Fruit fly (Drosophila melanogaster): ENCODE measurements around the gene Aos1.

The Aos1 gene

dm6 chr3R:12431030-12431489, 2.6 kb downstream of the Aos1 start, which contains the start of gene Prosalpha2 (continued):
- TF ChIP-seq zfh1 (GFP tag; IDR thresholded peaks at IDR 0.05) (no peak), stwl (tag; optimal IDR thresholded peaks at IDR 0.05) (peak; percentile 41), bcd (GFP tag; optimal IDR thresholded peaks at IDR 0.05) (no peak), Sry-β (GFP tag; optimal IDR thresholded peaks at IDR 0.05) (peak; percentile 19), CG2120 (GFP tag; optimal IDR thresholded peaks at IDR 0.05) (peak; percentile 52), CG10147 (GFP tag; optimal IDR thresholded peaks at IDR 0.05) (peak; percentile 11), Dll (GFP tag; IDR thresholded peaks at IDR 0.05; ENCODE audit: partially characterized antibody) (0 out of 4 replicates have a peak, but pooled peaks have one; percentile 29), lab (GFP tag; optimal IDR thresholded peaks at IDR 0.05) (no peak), CG7372 (GFP tag; IDR thresholded peaks at IDR 0.05) (no peak), CG9215 (GFP tag; IDR thresholded peaks at IDR 0.05) (no peak), CG7928 (GFP tag; optimal IDR thresholded peaks at IDR 0.05) (no peak), NfI (GFP tag; optimal IDR thresholded peaks at IDR 0.05) (peak; percentile 43), pzg (GFP tag; optimal IDR thresholded peaks at IDR 0.05) (peak; percentile 61), CG10431 (GFP tag; optimal IDR thresholded peaks at IDR 0.05) (no peak), eyg (GFP tag; optimal IDR thresholded peaks at IDR 0.05) (no peak), CG17802 (tag; optimal IDR thresholded peaks at IDR 0.05) (peak; percentile 64), crp (GFP tag; optimal IDR thresholded peaks at IDR 0.05) (no peak), CG6813 (GFP tag; optimal IDR thresholded peaks at IDR 0.05) (no peak), CTCF (GFP tag; optimal IDR thresholded peaks at IDR 0.05) (peak; percentile 9), Ets97D (GFP tag; optimal IDR thresholded peaks at IDR 0.05) (peak; percentile 2), Fer3 (tag; optimal IDR thresholded peaks at IDR 0.05) (peak; percentile 1), Hsf (GFP tag; optimal IDR thresholded peaks at IDR 0.05) (peak; percentile 12), kni (GFP tag; optimal IDR thresholded peaks at IDR 0.05) (no peak), CG12104 (GFP tag; optimal IDR thresholded peaks at IDR 0.05) (no peak), CG13424 (tag; optimal IDR thresholded peaks at IDR 0.05) (peak; percentile 20), Hey (tag; optimal IDR thresholded peaks at IDR 0.05) (no peak), CG34376 (GFP tag; optimal IDR thresholded peaks at IDR 0.05) (no peak), gce (GFP tag; IDR thresholded peaks at IDR 0.05) (no peak), CG7786 (GFP tag; optimal IDR thresholded peaks at IDR 0.05) (no peak), CG10543 (GFP tag; optimal IDR thresholded peaks at IDR 0.05) (no peak), CG34224 (GFP tag; IDR thresholded peaks at IDR 0.05; ENCODE audit: partially characterized antibody) (no peak), Awh (GFP tag; IDR thresholded peaks at IDR 0.05) (no peak), CG7357 (GFP tag; IDR thresholded peaks at IDR 0.05) (peak; percentile 93), lmd (GFP tag; IDR thresholded peaks at IDR 0.05) (peak; percentile 15; the same call in 1 of the 2 replicates), CG17829 (tag; optimal IDR thresholded peaks at IDR 0.05) (peak; percentile 33), CG31224 (GFP tag; IDR thresholded peaks at IDR 0.05) (no peak), CG1792 (GFP tag; optimal IDR thresholded peaks at IDR 0.05) (no peak), Dp (GFP tag; optimal IDR thresholded peaks at IDR 0.05) (peak; percentile 55), Dref (GFP tag; IDR thresholded peaks at IDR 0.05) (peak; percentile 25; the same call in 1 of the 2 replicates), croc (GFP tag; conservative IDR thresholded peaks at IDR 0.05) (no peak), CG30431 (GFP tag; optimal IDR thresholded peaks at IDR 0.05) (no peak), CG32772 (GFP tag; IDR thresholded peaks at IDR 0.05) (no peak), unpg (GFP tag; optimal IDR thresholded peaks at IDR 0.05) (no peak), CG12391 (tag; optimal IDR thresholded peaks at IDR 0.05) (peak; percentile 1), zf30C (GFP tag; optimal IDR thresholded peaks at IDR 0.05) (peak; percentile 19), gfzf (GFP tag; optimal IDR thresholded peaks at IDR 0.05) (peak; percentile 83), CG13775 (GFP tag; optimal IDR thresholded peaks at IDR 0.05) (peak; percentile 5), sug (tag; optimal IDR thresholded peaks at IDR 0.05) (peak; percentile 40), CG17361 (GFP tag; IDR thresholded peaks at IDR 0.05) (0 out of 3 replicates have a peak, but pooled peaks have one; percentile 27), CG2199 (GFP tag; IDR thresholded peaks at IDR 0.05) (no peak), esg (GFP tag; conservative IDR thresholded peaks at IDR 0.05) (no peak)
